Worm (Caenorhabditis elegans) whole organism, midembryonic: Measurements from ENCODE around the gene F07C6.2.

Source experiments
- T22C8.4 ChIP-seq: fragments of 200-800 bp; sonication (Bioruptor generic); IDR thresholded peaks from 2 replicates; pipeline ENCODE4 v1.3.6; 2022; ENCODE audit warnings: missing genetic modification characterization, missing compliant biosample characterization
- cog-1 ChIP-seq: sonication (generic microtip); optimal IDR thresholded peaks from 2 replicates; lab custom pipeline; 2016; ENCODE audit warnings: missing genetic modification characterization, missing compliant biosample characterization
- flt-1 ChIP-seq: fragments of 200-800 bp; sonication (Bioruptor generic); IDR thresholded peaks from 2 replicates; pipeline ENCODE4 v1.3.6; 2022; ENCODE audit warnings: missing genetic modification characterization, missing compliant biosample characterization
- klf-2 ChIP-seq: fragments of 200-800 bp; sonication (Bioruptor generic); conservative IDR thresholded peaks from 2 replicates; pipeline ENCODE4 v1.3.6; 2022; ENCODE audit warnings: missing genetic modification reagents, missing genetic modification characterization, missing compliant biosample characterization
- med-1 ChIP-seq: sonication (generic microtip); optimal IDR thresholded peaks from 2 replicates; lab custom pipeline; 2017; ENCODE audit warnings: missing genetic modification characterization, mild to moderate bottlenecking, missing compliant biosample characterization, antibody characterized with exemption, missing genetic modification reagents; ENCODE audit not compliant: insufficient read depth
- ref-1 ChIP-seq: fragments of 200-800 bp; sonication (Bioruptor generic); conservative IDR thresholded peaks from 2 replicates; pipeline ENCODE4 v1.3.6; 2022; ENCODE audit warnings: missing genetic modification reagents, missing genetic modification characterization, missing compliant biosample characterization
- ztf-23 ChIP-seq: fragments of 200-800 bp; sonication (Bioruptor generic); IDR thresholded peaks from 2 replicates; pipeline ENCODE4 v1.3.6; 2022; ENCODE audit warnings: missing genetic modification reagents, missing genetic modification characterization, missing compliant biosample characterization
- ztf-29 ChIP-seq: fragments of 200-800 bp; sonication (Bioruptor generic); IDR thresholded peaks from 2 replicates; pipeline ENCODE4 v1.3.6; 2022; ENCODE audit warnings: missing genetic modification reagents, missing genetic modification characterization, missing compliant biosample characterization

ce11 chrIV:12741438-12741837, 49.5 kb upstream of the F07C6.2 start, which contains the start of gene T23F6.5:
- no peak for TF ChIP-seq flt-1 (GFP tag; lab: Robert Waterston, UW)
- TF ChIP-seq cog-1 = no peak
- no peak for TF ChIP-seq ref-1 (GFP tag; lab: Robert Waterston, UW)
- no peak for TF ChIP-seq klf-2 (GFP tag; lab: Robert Waterston, UW)
- no peak for TF ChIP-seq med-1
- no peak for TF ChIP-seq ztf-29 (GFP tag; lab: Robert Waterston, UW)
- TF ChIP-seq T22C8.4 (GFP tag; lab: Robert Waterston, UW) = no peak
- TF ChIP-seq ztf-23 = no peak
